Worm (Caenorhabditis elegans) whole organism, young adult: ENCODE measurements around the gene nlp-41.

Experiments used
- C06A6.2 ChIP-seq: fragments of 200-800 bp; sonication (Bioruptor generic); conservative IDR thresholded peaks from 2 replicates; pipeline ENCODE4 v1.3.6; 2022; ENCODE audit warnings: missing genetic modification characterization, missing compliant biosample characterization
- D2030.7 ChIP-seq: fragments of 200-800 bp; sonication (Bioruptor generic); IDR thresholded peaks from 2 replicates; pipeline ENCODE4 v1.3.6; 2022; ENCODE audit warnings: missing genetic modification reagents, missing genetic modification characterization, missing compliant biosample characterization
- F10E7.11 ChIP-seq: sonication (generic microtip); optimal IDR thresholded peaks from 2 replicates; lab custom pipeline; 2017; ENCODE audit warnings: mild to moderate bottlenecking, missing genetic modification characterization, moderate library complexity, missing compliant biosample characterization
- F33H1.4 ChIP-seq: fragments of 200-800 bp; sonication (Bioruptor generic); IDR thresholded peaks from 2 replicates; pipeline ENCODE4 v1.3.6; 2022; ENCODE audit warnings: missing genetic modification reagents, missing genetic modification characterization, missing compliant biosample characterization
- F49E8.2 ChIP-seq: sonication (generic microtip); optimal IDR thresholded peaks from 3 replicates; lab custom pipeline; 2017; ENCODE audit warnings: missing genetic modification characterization, mild to moderate bottlenecking, missing compliant biosample characterization, antibody characterized with exemption, moderate library complexity; ENCODE audit not compliant: insufficient read depth
- F55B11.4 ChIP-seq: sonication (generic microtip); optimal IDR thresholded peaks from 2 replicates; lab custom pipeline; 2016; ENCODE audit warnings: missing compliant biosample characterization, missing genetic modification characterization, borderline replicate concordance; ENCODE audit not compliant: insufficient read depth
- F57A8.1 ChIP-seq: fragments of 200-800 bp; sonication (Bioruptor generic); optimal IDR thresholded peaks from 2 replicates; lab custom pipeline; 2018; ENCODE audit warnings: mild to moderate bottlenecking, missing genetic modification characterization, moderate library complexity, missing compliant biosample characterization
- T07F8.4 ChIP-seq: sonication (generic microtip); optimal IDR thresholded peaks from 2 replicates; lab custom pipeline; 2016; ENCODE audit warnings: mild to moderate bottlenecking, missing genetic modification characterization, moderate library complexity, missing compliant biosample characterization
- T26A5.8 ChIP-seq: sonication (generic microtip); optimal IDR thresholded peaks from 2 replicates; lab custom pipeline; 2016; ENCODE audit warnings: missing genetic modification characterization, missing compliant biosample characterization
- Y95B8A.8 ChIP-seq: fragments of 200-800 bp; sonication (Bioruptor generic); IDR thresholded peaks from 2 replicates; pipeline ENCODE4 v1.3.6; 2022; ENCODE audit warnings: missing genetic modification reagents, missing genetic modification characterization, missing compliant biosample characterization
- ama-1 ChIP-seq, 3 experiments: fragments of 150-350 bp in 1 of 3; sonication (generic microtip) in 2 of 3; optimal IDR thresholded peaks; 2 replicates each; lab custom pipeline; 2014 to 2018; ENCODE audit warnings: missing biosample characterization in 2 of 3, missing genetic modification characterization in 2 of 3, missing genetic modification reagents in 2 of 3
- athp-1 ChIP-seq: sonication (generic microtip); optimal IDR thresholded peaks from 2 replicates; lab custom pipeline; 2017; ENCODE audit warnings: mild to moderate bottlenecking, missing genetic modification characterization, missing compliant biosample characterization
- ceh-100 ChIP-seq: fragments of 200-800 bp; sonication (Bioruptor generic); IDR thresholded peaks from 2 replicates; pipeline ENCODE4 v1.3.6; 2022; ENCODE audit warnings: missing genetic modification reagents, missing genetic modification characterization, missing compliant biosample characterization
- ceh-27 ChIP-seq: fragments of 200-800 bp; sonication (Bioruptor generic); optimal IDR thresholded peaks from 2 replicates; lab custom pipeline; 2018; ENCODE audit warnings: mild to moderate bottlenecking, missing genetic modification characterization, moderate library complexity, missing compliant biosample characterization
- ceh-58 ChIP-seq: fragments of 200-800 bp; sonication (Bioruptor generic); IDR thresholded peaks from 2 replicates; pipeline ENCODE4 v1.3.6; 2022; ENCODE audit warnings: missing genetic modification characterization, missing compliant biosample characterization
- chd-7 ChIP-seq: sonication (generic microtip); optimal IDR thresholded peaks from 2 replicates; lab custom pipeline; 2016; ENCODE audit warnings: mild to moderate bottlenecking, missing genetic modification characterization, moderate library complexity, missing compliant biosample characterization
- die-1 ChIP-seq: sonication (generic microtip); optimal IDR thresholded peaks from 2 replicates; lab custom pipeline; 2016; ENCODE audit warnings: missing genotype, mild to moderate bottlenecking, missing genetic modification characterization, missing compliant biosample characterization
- dox-1 ChIP-seq: fragments of 200-800 bp; sonication (Bioruptor generic); IDR thresholded peaks from 2 replicates; pipeline ENCODE4 v1.3.6; 2022; ENCODE audit warnings: missing genetic modification reagents, missing genetic modification characterization, missing compliant biosample characterization
- ekl-4 ChIP-seq: fragments of 200-800 bp; sonication (Bioruptor generic); IDR thresholded peaks from 2 replicates; pipeline ENCODE4 v1.3.6; 2022; ENCODE audit warnings: missing genetic modification reagents, missing genetic modification characterization, missing compliant biosample characterization
- hlh-26 ChIP-seq: fragments of 200-800 bp; sonication (Bioruptor generic); conservative IDR thresholded peaks from 2 replicates; pipeline ENCODE4 v1.3.6; 2022; ENCODE audit warnings: missing genetic modification reagents, missing genetic modification characterization, missing compliant biosample characterization
- hrde-1 ChIP-seq: sonication (generic microtip); optimal IDR thresholded peaks from 2 replicates; lab custom pipeline; 2016; ENCODE audit warnings: missing genetic modification characterization, mild to moderate bottlenecking, missing compliant biosample characterization, moderate library complexity, missing genotype, missing genetic modification reagents, borderline replicate concordance
- lag-1 ChIP-seq: fragments of 200-800 bp; sonication (Bioruptor generic); IDR thresholded peaks from 2 replicates; pipeline ENCODE4 v1.3.6; 2022; ENCODE audit warnings: missing genetic modification reagents, missing genetic modification characterization, missing compliant biosample characterization
- let-607 ChIP-seq, 2 experiments: fragments of 200-800 bp in 1 of 2; sonication (Bioruptor generic) in 1 of 2; sonication (generic microtip) in 1 of 2; optimal IDR thresholded peaks; 2 replicates each; lab custom pipeline; 2016 to 2018; ENCODE audit warnings: mild to moderate bottlenecking in 2 of 2, missing compliant biosample characterization in 2 of 2, missing genetic modification characterization in 2 of 2, moderate library complexity in 2 of 2, missing genotype in 1 of 2
- lir-1 ChIP-seq: fragments of 200-800 bp; sonication (Bioruptor generic); conservative IDR thresholded peaks from 2 replicates; pipeline ENCODE4 v1.3.6; 2022; ENCODE audit warnings: missing genetic modification reagents, missing genetic modification characterization, missing compliant biosample characterization
- lsl-1 ChIP-seq: fragments of 200-800 bp; sonication (Bioruptor generic); optimal IDR thresholded peaks from 2 replicates; lab custom pipeline; 2018; ENCODE audit warnings: mild to moderate bottlenecking, missing genetic modification characterization, moderate library complexity, missing compliant biosample characterization
- lsy-27 ChIP-seq: sonication (generic microtip); optimal IDR thresholded peaks from 2 replicates; lab custom pipeline; 2017; ENCODE audit warnings: missing genetic modification characterization, mild to moderate bottlenecking, missing compliant biosample characterization, antibody characterized with exemption, missing genotype, borderline replicate concordance; ENCODE audit not compliant: insufficient read depth
- madf-6 ChIP-seq: fragments of 200-800 bp; sonication (Bioruptor generic); IDR thresholded peaks from 2 replicates; pipeline ENCODE4 v1.3.6; 2022; ENCODE audit warnings: missing genetic modification reagents, missing genetic modification characterization, missing compliant biosample characterization
- madf-8 ChIP-seq: fragments of 200-800 bp; sonication (Bioruptor generic); conservative IDR thresholded peaks from 2 replicates; pipeline ENCODE4 v1.3.6; 2022; ENCODE audit warnings: missing genetic modification reagents, missing genetic modification characterization, missing compliant biosample characterization
- mcd-1 ChIP-seq: fragments of 200-800 bp; sonication (Bioruptor generic); IDR thresholded peaks from 2 replicates; pipeline ENCODE4 v1.3.6; 2022; ENCODE audit warnings: missing genetic modification reagents, missing genetic modification characterization, missing compliant biosample characterization
- nfyb-1 ChIP-seq: fragments of 200-800 bp; sonication (Bioruptor generic); IDR thresholded peaks from 2 replicates; pipeline ENCODE4 v1.3.6; 2022; ENCODE audit warnings: missing genetic modification reagents, missing genetic modification characterization, missing compliant biosample characterization
- nhr-27 ChIP-seq: fragments of 200-800 bp; sonication (Bioruptor generic); optimal IDR thresholded peaks from 2 replicates; lab custom pipeline; 2018; ENCODE audit warnings: mild to moderate bottlenecking, missing genetic modification characterization, moderate library complexity, missing compliant biosample characterization
- nhr-80 ChIP-seq: sonication (generic microtip); optimal IDR thresholded peaks from 2 replicates; lab custom pipeline; 2016; ENCODE audit warnings: missing genetic modification characterization, missing compliant biosample characterization
- rcor-1 ChIP-seq: fragments of 200-800 bp; sonication (Bioruptor generic); IDR thresholded peaks from 2 replicates; pipeline ENCODE4 v1.3.6; 2022; ENCODE audit warnings: missing genetic modification reagents, missing genetic modification characterization, missing compliant biosample characterization
- repo-1 ChIP-seq: sonication (generic microtip); optimal IDR thresholded peaks from 2 replicates; lab custom pipeline; 2017; ENCODE audit warnings: mild to moderate bottlenecking, missing genetic modification characterization, missing compliant biosample characterization
- rpc-1 ChIP-seq, 2 experiments: fragments of 150-350 bp in 1 of 2; sonication (generic microtip) in 1 of 2; optimal IDR thresholded peaks; 2 replicates each; lab custom pipeline; 2014 to 2018; ENCODE audit warnings: missing biosample characterization in 1 of 2, missing genetic modification characterization in 1 of 2, missing genetic modification reagents in 1 of 2, missing genotype in 1 of 2
- snpc-3.4 ChIP-seq: sonication (generic microtip); optimal IDR thresholded peaks from 2 replicates; lab custom pipeline; 2017; ENCODE audit warnings: missing genetic modification characterization, mild to moderate bottlenecking, missing compliant biosample characterization, antibody characterized with exemption, moderate library complexity, missing genotype, missing genetic modification reagents
- snpc-4 ChIP-seq, 5 experiments: fragments of 150-350 bp in 1 of 5; sonication (generic microtip) in 4 of 5; optimal IDR thresholded peaks; 2 replicates each; lab custom pipeline; 2014 to 2018; ENCODE audit warnings: missing genetic modification characterization in 5 of 5, missing biosample characterization in 3 of 5, antibody characterized with exemption in 2 of 5, mild to moderate bottlenecking in 2 of 5, missing compliant biosample characterization in 2 of 5, missing genotype in 2 of 5, moderate library complexity in 2 of 5, missing genetic modification reagents in 1 of 5
- xnd-1 ChIP-seq: sonication (generic microtip); optimal IDR thresholded peaks from 2 replicates; lab custom pipeline; 2016; ENCODE audit warnings: missing genotype, missing genetic modification reagents, missing genetic modification characterization, missing compliant biosample characterization
- ztf-28 ChIP-seq: fragments of 200-800 bp; sonication (Bioruptor generic); IDR thresholded peaks from 2 replicates; pipeline ENCODE4 v1.3.6; 2022; ENCODE audit warnings: missing genetic modification reagents, missing genetic modification characterization, missing compliant biosample characterization

nlp-41 gene

DNA sequence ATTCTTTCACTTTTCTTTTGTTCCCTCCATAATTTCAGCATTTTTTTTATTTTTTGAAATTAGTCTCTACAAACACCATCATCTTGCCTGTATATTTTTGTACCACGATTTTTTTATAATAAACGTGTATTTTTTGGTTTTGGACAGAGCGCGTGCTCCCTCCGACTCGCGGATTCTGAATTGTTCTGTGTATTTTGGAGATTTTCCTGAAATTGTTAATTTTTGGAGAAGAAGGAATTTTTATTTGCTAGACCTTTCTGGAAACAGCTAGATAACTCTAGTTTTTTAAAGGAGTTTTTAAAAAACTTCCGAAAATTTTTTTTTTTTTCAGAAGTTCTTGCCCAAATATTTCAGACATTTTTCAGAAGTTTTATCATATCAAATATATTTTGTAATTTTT is 25.7 kb downstream of the nlp-41 start, which contains the start of gene C01G12.13:
TSS of gene C01G12.13 (plus strand) at position 301 of the 400 bp plus-strand sequence.
- TF ChIP-seq mcd-1 (GFP tag; lab: Robert Waterston, UW) (no peak), F33H1.4 (no peak), nfyb-1 (GFP tag; lab: Robert Waterston, UW) (no peak), die-1 (tag; lab: Kevin White, UChicago) (no peak), C06A6.2 (GFP tag; lab: Robert Waterston, UW) (no peak), ceh-58 (GFP tag; lab: Robert Waterston, UW) (no peak), nhr-27 (tag; lab: Kevin White, UChicago) (no peak), ceh-27 (GFP tag; lab: Kevin White, UChicago) (no peak), rcor-1 (GFP tag; lab: Robert Waterston, UW) (no peak), T26A5.8 (tag; lab: Kevin White, UChicago) (no peak), rpc-1 (optimal IDR thresholded peaks at IDR 0.05; lab: Kevin White, UChicago) (no peak), rpc-1 (tag; optimal IDR thresholded peaks at IDR 0.05; lab: Kevin White, UChicago) (no peak), nhr-80 (tag; lab: Kevin White, UChicago) (no peak), dox-1 (no peak)

DNA sequence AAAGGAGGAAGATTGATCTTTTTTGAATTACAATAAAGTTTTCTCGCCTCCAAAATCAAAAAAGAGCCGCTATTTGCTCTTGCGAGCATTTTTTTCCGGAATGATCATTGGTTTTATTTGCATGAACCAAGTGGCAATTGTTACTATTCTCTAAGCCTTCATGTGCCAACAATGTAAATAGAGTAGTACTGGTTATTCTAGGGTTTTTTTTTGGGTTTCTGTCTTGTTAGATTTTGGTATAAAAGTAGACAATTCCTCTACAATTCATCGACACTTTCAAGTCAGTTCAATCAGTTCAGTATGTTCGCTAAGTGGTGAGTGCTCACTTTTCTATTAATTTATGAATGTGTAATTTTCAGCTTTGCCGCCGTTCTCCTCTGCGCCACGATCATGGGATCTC is 27.3 kb downstream of the nlp-41 start, which contains the start of gene nspb-7:
TSS of gene nspb-7 (plus strand) at position 301 of the 400 bp plus-strand sequence.
- TF ChIP-seq hrde-1 (tag; lab: Kevin White, UChicago) (no peak), nhr-80 (tag; lab: Kevin White, UChicago) (no peak), ceh-100 (no peak), snpc-3.4 (tag; lab: Kevin White, UChicago) (no peak), lsy-27 (tag; lab: Kevin White, UChicago) (no peak), let-607 (tag; optimal IDR thresholded peaks at IDR 0.05; lab: Kevin White, UChicago) (no peak), rcor-1 (GFP tag; lab: Robert Waterston, UW) (no peak), Y95B8A.8 (GFP tag; lab: Robert Waterston, UW) (no peak)

DNA sequence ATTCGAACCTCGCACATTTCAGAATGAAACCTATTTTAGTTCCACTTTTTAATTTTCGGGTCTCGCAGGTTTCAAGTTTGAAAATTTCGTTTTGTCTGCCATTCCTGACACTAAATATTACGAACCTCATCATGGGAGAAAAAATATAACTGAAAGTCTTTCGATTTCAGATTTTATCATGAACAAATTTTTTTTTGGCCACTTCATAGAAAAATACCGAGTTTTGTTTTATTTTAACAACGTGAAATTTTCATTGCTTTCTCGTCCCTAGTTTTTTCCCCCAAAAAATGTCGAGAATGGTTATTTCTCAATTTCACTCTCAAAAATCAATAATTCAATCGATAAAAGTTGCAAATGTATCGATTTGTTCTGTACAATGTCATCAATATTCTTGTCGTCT is 28.0 kb downstream of the nlp-41 start, which contains the start of gene C01G12.9:
TSS of gene C01G12.9 (plus strand) at position 301 of the 400 bp plus-strand sequence.
- no peak for TF ChIP-seq lsl-1 (GFP tag; lab: Kevin White, UChicago)
- TF ChIP-seq ama-1 (optimal IDR thresholded peaks at IDR 0.05; lab: Kevin White, UChicago), result no peak
- no peak for TF ChIP-seq ama-1 (GFP tag; optimal IDR thresholded peaks at IDR 0.05; lab: Kevin White, UChicago)
- TF ChIP-seq snpc-4 (GFP tag; optimal IDR thresholded peaks at IDR 0.05; lab: Kevin White, UChicago), result no peak
- TF ChIP-seq snpc-4 (tag; optimal IDR thresholded peaks at IDR 0.05; lab: Kevin White, UChicago), result no peak
- no peak for TF ChIP-seq let-607 (tag; optimal IDR thresholded peaks at IDR 0.05; lab: Kevin White, UChicago)
- TF ChIP-seq mcd-1 (GFP tag; lab: Robert Waterston, UW), result no peak
- no peak for TF ChIP-seq lir-1 (GFP tag; lab: Robert Waterston, UW)
- TF ChIP-seq madf-6 (GFP tag; lab: Robert Waterston, UW), result no peak

DNA sequence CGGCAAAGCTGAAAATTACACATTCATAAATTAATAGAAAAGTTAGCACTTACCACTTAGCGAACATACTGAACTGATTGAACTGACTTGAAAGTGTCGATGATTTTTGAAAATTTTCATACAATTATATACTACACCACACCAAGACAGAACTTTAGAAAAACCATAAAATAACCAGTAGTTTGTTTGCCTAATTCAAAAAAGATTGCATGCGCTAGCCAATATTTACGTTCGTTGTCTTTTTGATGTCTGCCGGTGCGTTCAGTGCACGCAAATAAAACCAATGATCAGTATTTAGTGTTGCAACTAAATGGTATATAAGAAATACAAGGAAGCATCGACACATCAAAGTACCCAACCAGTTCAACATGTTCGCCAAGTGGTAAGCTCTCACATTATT is 29.8 kb downstream of the nlp-41 start, which contains the start of the genes nspb-8 and nspb-9:
TSS of gene nspb-8 (minus strand) at position 101 of the 400 bp plus-strand sequence.
TSS of gene nspb-9 (plus strand) at position 311 of the 400 bp plus-strand sequence.
- no peak for TF ChIP-seq nfyb-1 (GFP tag; lab: Robert Waterston, UW)
- TF ChIP-seq F10E7.11, result no peak
- no peak for TF ChIP-seq ama-1 (optimal IDR thresholded peaks at IDR 0.05; lab: Kevin White, UChicago)
- TF ChIP-seq ama-1 (GFP tag; optimal IDR thresholded peaks at IDR 0.05; lab: Kevin White, UChicago), result no peak
- TF ChIP-seq D2030.7, result no peak
- TF ChIP-seq chd-7 (tag; lab: Kevin White, UChicago), result no peak
- no peak for TF ChIP-seq ekl-4 (GFP tag; lab: Robert Waterston, UW)
- no peak for TF ChIP-seq F49E8.2 (tag; lab: Kevin White, UChicago)
- no peak for TF ChIP-seq F55B11.4 (tag; lab: Kevin White, UChicago)
- TF ChIP-seq hlh-26 (GFP tag; lab: Robert Waterston, UW), result no peak
- no peak for TF ChIP-seq xnd-1 (tag; lab: Kevin White, UChicago)
- TF ChIP-seq rpc-1 (optimal IDR thresholded peaks at IDR 0.05; lab: Kevin White, UChicago), result no peak
- TF ChIP-seq rpc-1 (tag; optimal IDR thresholded peaks at IDR 0.05; lab: Kevin White, UChicago), result no peak
- no peak for TF ChIP-seq T07F8.4 (tag; lab: Kevin White, UChicago)
- TF ChIP-seq lag-1, result no peak
- no peak for TF ChIP-seq F57A8.1
- TF ChIP-seq snpc-4 (GFP tag; optimal IDR thresholded peaks at IDR 0.05; lab: Kevin White, UChicago), result no peak
- no peak for TF ChIP-seq snpc-4 (tag; optimal IDR thresholded peaks at IDR 0.05; lab: Kevin White, UChicago)
- no peak for TF ChIP-seq repo-1 (tag; lab: Kevin White, UChicago)
- TF ChIP-seq athp-1 (tag; lab: Kevin White, UChicago), result no peak
- no peak for TF ChIP-seq madf-8 (GFP tag; lab: Robert Waterston, UW)
- TF ChIP-seq ztf-28 (GFP tag; lab: Robert Waterston, UW), result no peak
